Worm (Caenorhabditis elegans) whole organism, L2 larva: ENCODE measurements around the gene F58A4.6.

Experiments used
- ceh-82 ChIP-seq: fragments of 150-350 bp; optimal IDR thresholded peaks from 2 replicates; lab custom pipeline; 2014; ENCODE audit warnings: missing biosample characterization, missing genetic modification characterization
- fos-1 ChIP-seq: fragments of 150-350 bp; optimal IDR thresholded peaks from 2 replicates; lab custom pipeline; 2014; ENCODE audit warnings: missing biosample characterization, missing genetic modification characterization
- lin-39 ChIP-seq: fragments of 150-350 bp; optimal IDR thresholded peaks from 2 replicates; lab custom pipeline; 2014; ENCODE audit warnings: missing biosample characterization, missing genetic modification reagents, missing genetic modification characterization
- lsy-2 ChIP-seq, 2 experiments: fragments of 150-350 bp in 1 of 2; sonication (generic microtip) in 1 of 2; optimal IDR thresholded peaks; 2 replicates each; lab custom pipeline; 2014 to 2017; ENCODE audit warnings: missing biosample characterization in 2 of 2, missing genetic modification characterization in 2 of 2
- nhr-10 ChIP-seq: sonication (generic microtip); optimal IDR thresholded peaks from 2 replicates; lab custom pipeline; 2017; ENCODE audit warnings: missing biosample characterization, missing genetic modification characterization
- unc-62 ChIP-seq: fragments of 150-350 bp; optimal IDR thresholded peaks from 2 replicates; lab custom pipeline; 2014; ENCODE audit warnings: missing biosample characterization, missing genetic modification reagents, missing genetic modification characterization

DNA sequence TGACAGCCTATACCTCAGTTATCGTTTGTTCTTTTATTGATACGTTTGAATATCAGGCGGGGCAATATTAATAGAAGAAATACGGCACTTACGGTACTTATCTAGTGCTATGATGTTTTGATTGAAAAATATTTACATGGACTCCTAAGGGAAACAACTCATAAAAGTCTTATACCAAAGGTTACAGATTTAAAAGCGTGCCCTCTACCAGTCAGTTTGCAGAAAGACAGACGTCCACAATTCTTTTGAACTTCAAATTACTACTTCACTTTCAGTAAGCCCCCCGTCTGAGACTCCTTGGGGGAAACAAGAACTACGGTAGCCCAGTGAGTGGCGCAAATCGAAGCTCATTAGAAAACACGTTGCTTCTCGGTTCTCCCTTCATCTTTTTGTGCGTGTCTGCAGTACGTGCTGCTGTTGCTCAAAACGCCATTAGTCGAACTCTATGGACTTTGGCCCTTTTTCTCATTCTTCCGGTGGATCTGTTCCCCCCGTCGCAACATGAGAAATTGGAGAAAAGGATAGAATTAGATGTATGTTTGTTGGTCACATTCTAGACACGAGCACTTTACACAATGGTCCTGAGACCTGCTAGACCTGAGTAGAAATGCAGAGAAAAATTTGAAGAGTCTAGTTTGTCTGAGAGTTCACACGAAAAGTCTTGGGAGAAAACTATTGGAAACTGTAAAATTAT is 48.1 kb downstream of the F58A4.6 start:
- TF ChIP-seq unc-62, result no peak
- TF ChIP-seq lsy-2 (tag; optimal IDR thresholded peaks at IDR 0.05; lab: Kevin White, UChicago), result peak in 1 of 2 experiments; percentile 47
- no peak for TF ChIP-seq fos-1 (tag; lab: Kevin White, UChicago)
- no peak for TF ChIP-seq lin-39
- no peak for TF ChIP-seq ceh-82
- no peak for TF ChIP-seq nhr-10 (tag; lab: Kevin White, UChicago)
